Worm (Caenorhabditis elegans): ENCODE measurements around the gene math-10.

DNA sequence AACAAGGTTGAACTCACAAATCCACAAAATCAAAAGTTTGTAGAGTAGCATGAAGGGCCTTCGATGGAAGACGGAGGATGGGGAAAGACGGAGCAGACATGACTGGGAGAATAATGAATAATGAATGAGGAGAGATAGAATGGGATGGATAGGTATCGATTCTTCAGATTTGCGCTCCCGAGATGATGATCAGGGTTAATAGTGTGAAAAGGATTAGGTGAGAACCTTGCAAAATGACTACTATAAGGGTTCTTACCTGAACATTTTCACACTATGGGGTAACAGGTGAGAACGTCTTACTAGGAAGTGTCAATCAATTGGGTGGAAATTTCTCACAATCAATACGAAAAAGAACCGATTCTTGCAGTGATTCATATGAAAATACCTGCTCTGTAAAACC lies 21.0 kb upstream of the math-10 start, which contains the start of gene fbxb-96:
- TF ChIP-seq lsy-2 (tag; optimal IDR thresholded peaks at IDR 0.05) (no peak), ceh-43 (GFP tag; optimal IDR thresholded peaks at IDR 0.05) (no peak)
